Worm (Caenorhabditis elegans): ENCODE data around the gene ZK1248.20.
A peak's percentile ranks its signal among the peaks of the same experiment; 100 is the strongest.

Gene ZK1248.20

DNA sequence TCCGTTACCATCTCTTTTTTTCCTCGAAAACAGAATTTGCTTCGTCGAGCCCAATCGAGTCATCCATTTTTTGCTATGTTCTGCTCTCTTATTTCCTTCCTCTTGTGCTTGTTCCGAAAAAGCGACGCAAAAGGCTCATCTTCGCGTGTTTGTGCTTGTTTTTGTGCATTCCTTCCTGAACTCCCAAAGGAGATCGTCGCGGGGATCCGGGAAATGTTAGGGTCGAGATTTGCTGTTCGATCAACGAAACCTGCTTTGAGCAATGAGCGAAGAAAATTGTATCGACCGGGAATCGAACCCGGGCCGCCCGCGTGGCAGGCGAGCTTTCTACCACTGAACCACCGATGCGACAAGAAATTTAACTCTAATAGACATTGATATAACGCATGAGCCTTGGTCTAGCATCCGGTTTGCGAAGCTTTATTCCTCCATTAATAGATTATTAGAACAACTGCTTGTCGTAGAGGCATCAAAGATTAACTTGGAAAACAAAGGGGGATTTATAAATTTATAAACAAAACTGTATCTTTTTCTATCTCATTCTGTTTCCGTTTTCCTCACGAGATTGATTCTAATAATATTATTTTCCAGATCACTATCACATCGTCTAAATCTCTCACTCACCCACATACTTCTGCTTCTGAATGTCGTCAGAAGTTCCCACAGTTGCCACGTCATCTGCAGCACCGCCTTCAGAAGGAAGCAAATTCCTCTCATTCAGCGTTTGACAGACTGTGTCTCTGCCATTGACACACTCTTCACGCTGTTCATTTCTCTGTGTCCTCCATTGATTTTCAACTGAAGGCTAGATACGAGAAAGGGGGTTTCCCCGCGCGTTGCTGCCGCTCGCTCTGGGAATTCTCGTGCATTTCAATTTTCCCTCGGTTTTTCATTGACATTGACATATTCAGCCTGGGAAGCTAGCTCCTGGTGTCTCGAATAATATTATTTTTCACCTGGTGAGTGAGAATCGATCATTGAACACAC lies 34.2 kb upstream of the ZK1248.20 start, which contains the start of gene K05F1.6 (continued):
- TF ChIP-seq hlh-15 (tag; optimal IDR thresholded peaks at IDR 0.05) (peak; percentile 17), hlh-30 (tag; optimal IDR thresholded peaks at IDR 0.05; ENCODE audit: insufficient read depth) (no peak), pat-9 (tag; optimal IDR thresholded peaks at IDR 0.05) (peak; percentile 42), ceh-45 (GFP tag; IDR thresholded peaks at IDR 0.05) (peak; percentile 65; the same call in 1 of the 2 replicates), ceh-14 (tag; optimal IDR thresholded peaks at IDR 0.05) (peak; percentile 57), C38D4.7 (GFP tag; optimal IDR thresholded peaks at IDR 0.05) (peak; percentile 67), ztf-16 (tag; optimal IDR thresholded peaks at IDR 0.05) (peak; percentile 86), nhr-232 (tag; optimal IDR thresholded peaks at IDR 0.05) (peak; percentile 49), T23F11.4 (GFP tag; optimal IDR thresholded peaks at IDR 0.05) (peak; percentile 66), sox-2 (GFP tag; IDR thresholded peaks at IDR 0.05) (no peak), ets-4 (tag; optimal IDR thresholded peaks at IDR 0.05) (peak; percentile 6), fax-1 (tag; optimal IDR thresholded peaks at IDR 0.05) (no peak), hlh-6 (tag; optimal IDR thresholded peaks at IDR 0.05) (peak; percentile 68), mec-3 (tag; optimal IDR thresholded peaks at IDR 0.05; ENCODE audit: borderline replicate concordance) (no peak), zip-5 (tag; optimal IDR thresholded peaks at IDR 0.05) (no peak), K02D7.2 (tag; optimal IDR thresholded peaks at IDR 0.05) (peak; percentile 77), che-1 (tag; optimal IDR thresholded peaks at IDR 0.05) (peak; percentile 63), lin-11 (tag; optimal IDR thresholded peaks at IDR 0.05) (peak; percentile 29)

- no peak for TF ChIP-seq elt-4 (tag; optimal IDR thresholded peaks at IDR 0.05)
- no peak for TF ChIP-seq elt-2 (tag; optimal IDR thresholded peaks at IDR 0.05)
- TF ChIP-seq unc-55 (GFP tag; optimal IDR thresholded peaks at IDR 0.05) = no peak
These were observed 30.9 kb upstream of the ZK1248.20 start for ce11 chrII:5785504-5785903.

- TF ChIP-seq unc-86 (tag; optimal IDR thresholded peaks at IDR 0.05) (no peak), C08G9.2 (tag; optimal IDR thresholded peaks at IDR 0.05) (no peak), ceh-48 (tag; optimal IDR thresholded peaks at IDR 0.05) (no peak)
These were observed 27.6 kb upstream of the ZK1248.20 start, which contains the start of gene K05F1.13 for ce11 chrII:5788815-5789214. K05F1.13 (plus strand) TSS chrII:5789115.

DNA sequence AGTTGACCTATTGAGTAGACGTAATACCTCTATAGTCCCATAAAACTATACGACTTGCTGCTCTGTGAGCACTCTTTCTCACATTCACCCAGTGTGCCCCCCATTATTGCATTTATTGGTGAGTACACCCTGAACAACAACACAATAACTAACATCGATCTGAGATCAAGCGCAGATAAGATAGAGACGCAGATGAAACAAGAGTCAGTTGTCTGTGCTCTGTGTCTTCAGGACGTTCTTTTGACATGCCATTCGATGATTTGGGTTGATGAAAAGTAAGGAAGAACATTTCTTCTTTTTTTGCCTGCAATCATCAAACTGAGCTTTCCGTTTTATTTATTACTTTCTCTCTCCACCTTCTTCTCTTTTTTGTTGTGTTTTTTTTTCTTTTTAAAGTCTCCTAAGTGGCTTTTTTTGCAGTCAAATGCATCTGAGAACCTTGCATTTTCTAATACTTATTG lies 26.1 kb upstream of the ZK1248.20 start, which contains the start of gene lect-2:
Gene lect-2 (plus strand): TSS at position 411 of the 461 bp plus-strand sequence.
- TF ChIP-seq mec-3 (tag; optimal IDR thresholded peaks at IDR 0.05; ENCODE audit: borderline replicate concordance) (no peak), unc-55 (GFP tag; optimal IDR thresholded peaks at IDR 0.05) (peak; percentile 35)

- TF ChIP-seq ceh-19 (GFP tag; optimal IDR thresholded peaks at IDR 0.05) (no peak), ceh-24 (tag; optimal IDR thresholded peaks at IDR 0.05) (no peak), dve-1 (tag; optimal IDR thresholded peaks at IDR 0.05) (no peak), pha-4 (tag; optimal IDR thresholded peaks at IDR 0.05) (no peak), gmeb-2 (tag; optimal IDR thresholded peaks at IDR 0.05) (no peak), fkh-10 (GFP tag; optimal IDR thresholded peaks at IDR 0.05) (no peak), ceh-2 (tag; optimal IDR thresholded peaks at IDR 0.05) (no peak), ceh-14 (tag; optimal IDR thresholded peaks at IDR 0.05) (no peak), hlh-30 (tag; optimal IDR thresholded peaks at IDR 0.05; ENCODE audit: insufficient read depth) (no peak), elt-4 (tag; optimal IDR thresholded peaks at IDR 0.05) (no peak), F13H6.1 (tag; optimal IDR thresholded peaks at IDR 0.05) (no peak), rnt-1 (tag; optimal IDR thresholded peaks at IDR 0.05) (no peak), lin-11 (tag; optimal IDR thresholded peaks at IDR 0.05) (no peak), elt-2 (tag; optimal IDR thresholded peaks at IDR 0.05) (no peak), ceh-22 (tag; optimal IDR thresholded peaks at IDR 0.05) (no peak), K02D7.2 (tag; optimal IDR thresholded peaks at IDR 0.05) (no peak), K09A11.1 (tag; optimal IDR thresholded peaks at IDR 0.05; ENCODE audit: insufficient read depth) (no peak), fkh-6 (tag; optimal IDR thresholded peaks at IDR 0.05) (no peak)
These were observed 24.0 kb upstream of the ZK1248.20 start, which contains the start of gene K05F1.14 for ce11 chrII:5792490-5792889. K05F1.14 (minus strand) TSS chrII:5792590.
